Worm (Caenorhabditis elegans) whole organism, L1 larva: ENCODE data around the gene bre-5.
A peak's percentile ranks its signal among the peaks of the same experiment; 100 is the strongest.

Source experiments
- aly-2 ChIP-seq: fragments of 150-350 bp; optimal IDR thresholded peaks from 2 replicates; lab custom pipeline; 2014; ENCODE audit warnings: missing biosample characterization, missing genetic modification characterization
- ama-1 ChIP-seq: fragments of 150-350 bp; optimal IDR thresholded peaks from 2 replicates; lab custom pipeline; 2014
- blmp-1 ChIP-seq: fragments of 150-350 bp; optimal IDR thresholded peaks from 2 replicates; lab custom pipeline; 2014; ENCODE audit warnings: missing biosample characterization, missing genetic modification characterization
- dsc-1 ChIP-seq: sonication (generic microtip); optimal IDR thresholded peaks from 2 replicates; lab custom pipeline; 2016; ENCODE audit warnings: mild to moderate bottlenecking, missing genetic modification characterization, missing compliant biosample characterization
- fos-1 ChIP-seq: fragments of 150-350 bp; optimal IDR thresholded peaks from 2 replicates; lab custom pipeline; 2014; ENCODE audit warnings: missing biosample characterization, missing genetic modification characterization
- lin-13 ChIP-seq: fragments of 150-350 bp; optimal IDR thresholded peaks from 2 replicates; lab custom pipeline; 2014; ENCODE audit warnings: missing biosample characterization, missing genetic modification reagents, missing genetic modification characterization
- lsy-2 ChIP-seq, 2 experiments: fragments of 150-350 bp; optimal IDR thresholded peaks; 2 replicates each; lab custom pipeline; 2014; ENCODE audit warnings: missing biosample characterization in 2 of 2, missing genetic modification characterization in 2 of 2
- nhr-12 ChIP-seq: sonication (generic microtip); optimal IDR thresholded peaks from 2 replicates; lab custom pipeline; 2017; ENCODE audit warnings: missing biosample characterization, missing genetic modification characterization
- nhr-237 ChIP-seq: fragments of 150-350 bp; optimal IDR thresholded peaks from 2 replicates; lab custom pipeline; 2014; ENCODE audit warnings: missing biosample characterization, missing genetic modification characterization
- nhr-71 ChIP-seq: sonication (generic microtip); optimal IDR thresholded peaks from 2 replicates; lab custom pipeline; 2016; ENCODE audit warnings: mild to moderate bottlenecking, missing genetic modification characterization, moderate library complexity, missing compliant biosample characterization
- nhr-76 ChIP-seq: sonication (generic microtip); optimal IDR thresholded peaks from 2 replicates; lab custom pipeline; 2017; ENCODE audit warnings: missing biosample characterization, missing genetic modification characterization
- nhr-77 ChIP-seq: fragments of 150-350 bp; optimal IDR thresholded peaks from 2 replicates; lab custom pipeline; 2014; ENCODE audit warnings: missing biosample characterization, missing genetic modification characterization

ce11 chrIV:12044844-12045738 lies 5.9 kb downstream of the bre-5 start:
- TF ChIP-seq lsy-2 (tag; optimal IDR thresholded peaks at IDR 0.05; lab: Kevin White, UChicago) (peak in 1 of 2 experiments; percentile 23), fos-1 (tag; lab: Kevin White, UChicago) (no peak), nhr-237 (tag; lab: Kevin White, UChicago) (no peak), aly-2 (tag; lab: Kevin White, UChicago) (no peak), dsc-1 (no peak), nhr-12 (no peak), lin-13 (GFP tag; lab: Kevin White, UChicago) (no peak), nhr-77 (tag; lab: Kevin White, UChicago) (no peak), ama-1 (lab: Kevin White, UChicago) (no peak), blmp-1 (tag; lab: Kevin White, UChicago) (peak; percentile 69), nhr-76 (no peak), nhr-71 (tag; lab: Kevin White, UChicago) (peak; percentile 48)
